Fruit fly (Drosophila melanogaster): ENCODE results near the gene smog.
A peak's percentile ranks its signal among the peaks of the same experiment; 100 is the strongest.

Gene smog

DNA sequence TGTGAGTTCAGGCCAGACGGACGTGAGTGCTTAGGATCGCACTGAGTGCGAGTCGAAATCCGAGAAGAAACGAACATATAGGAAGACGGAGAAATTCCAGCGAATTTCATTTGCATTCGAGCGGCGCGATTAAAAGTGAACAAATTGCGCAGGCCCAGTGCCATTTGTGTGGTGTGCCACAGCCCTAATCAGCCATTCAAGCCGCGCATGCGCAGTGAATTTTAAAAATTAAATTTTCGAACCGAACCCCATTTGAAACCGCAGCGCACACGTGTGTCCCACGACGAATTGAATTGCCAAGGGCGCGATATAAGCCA, 39.7 kb upstream of the smog start (continued):
- TF ChIP-seq chif (GFP tag; optimal IDR thresholded peaks at IDR 0.05) = no peak
- TF ChIP-seq CG2875 (GFP tag; optimal IDR thresholded peaks at IDR 0.05) = no peak
- TF ChIP-seq croc (GFP tag; conservative IDR thresholded peaks at IDR 0.05) = no peak
- no peak for TF ChIP-seq Bgb (GFP tag; IDR thresholded peaks at IDR 0.05; ENCODE audit: partially characterized antibody)
- 0 out of 3 replicates have a peak, but pooled peaks have one; percentile 2 for TF ChIP-seq z (GFP tag; IDR thresholded peaks at IDR 0.05)
- no peak for TF ChIP-seq CG4730 (GFP tag; IDR thresholded peaks at IDR 0.05)
- no peak for TF ChIP-seq gro (GFP tag; optimal IDR thresholded peaks at IDR 0.05)
- no peak for TF ChIP-seq br (optimal IDR thresholded peaks at IDR 0.05)
- TF ChIP-seq odd (GFP tag; optimal IDR thresholded peaks at IDR 0.05) = no peak
- TF ChIP-seq CG14860 (GFP tag; IDR thresholded peaks at IDR 0.05; ENCODE audit: partially characterized antibody) = no peak
- TF ChIP-seq h (optimal IDR thresholded peaks at IDR 0.05) = no peak
- TF ChIP-seq sr (GFP tag; IDR thresholded peaks at IDR 0.05) = 0 out of 3 replicates have a peak, but pooled peaks have one; percentile 3
- no peak for TF ChIP-seq CG6854 (GFP tag; optimal IDR thresholded peaks at IDR 0.05)
- TF ChIP-seq twi (tag; optimal IDR thresholded peaks at IDR 0.05) = no peak
- no peak for TF ChIP-seq crol (GFP tag; IDR thresholded peaks at IDR 0.05)
- TF ChIP-seq CG8924 (tag; optimal IDR thresholded peaks at IDR 0.05) = no peak
- TF ChIP-seq CG3995 (GFP tag; optimal IDR thresholded peaks at IDR 0.05) = no peak
- peak; percentile 58 for TF ChIP-seq Ets65A (GFP tag)
- no peak for TF ChIP-seq CG18011 (GFP tag; optimal IDR thresholded peaks at IDR 0.05)
- no peak for TF ChIP-seq gt (GFP tag; IDR thresholded peaks at IDR 0.05)
- TF ChIP-seq dimm (GFP tag; IDR thresholded peaks at IDR 0.05) = no peak
- TF ChIP-seq Sry-β (GFP tag; optimal IDR thresholded peaks at IDR 0.05) = no peak
- TF ChIP-seq psq (GFP tag; optimal IDR thresholded peaks at IDR 0.05) = no peak
- no peak for TF ChIP-seq PHDP (tag; optimal IDR thresholded peaks at IDR 0.05)
- no peak for TF ChIP-seq dmrt99B (tag; optimal IDR thresholded peaks at IDR 0.05)
- no peak for TF ChIP-seq CG8944 (GFP tag; optimal IDR thresholded peaks at IDR 0.05)
- TF ChIP-seq CG15269 (tag; optimal IDR thresholded peaks at IDR 0.05) = no peak
- no peak for TF ChIP-seq Jarid2 (GFP tag; optimal IDR thresholded peaks at IDR 0.05)
- no peak for TF ChIP-seq CG8359 (GFP tag; optimal IDR thresholded peaks at IDR 0.05; ENCODE audit: borderline replicate concordance)
- no peak for TF ChIP-seq CG11093 (GFP tag; IDR thresholded peaks at IDR 0.05)
- TF ChIP-seq ewg (GFP tag; optimal IDR thresholded peaks at IDR 0.05) = peak; percentile 38
- no peak for TF ChIP-seq nau (GFP tag; optimal IDR thresholded peaks at IDR 0.05)
- TF ChIP-seq CG18764 (GFP tag; optimal IDR thresholded peaks at IDR 0.05) = peak; percentile 48
- TF ChIP-seq CG31388 (GFP tag; optimal IDR thresholded peaks at IDR 0.05) = no peak
- TF ChIP-seq Atf6 (GFP tag; IDR thresholded peaks at IDR 0.05) = no peak
- no peak for TF ChIP-seq stc (GFP tag; IDR thresholded peaks at IDR 0.05)
- TF ChIP-seq CG3726 (GFP tag; IDR thresholded peaks at IDR 0.05) = no peak
- TF ChIP-seq pnt (GFP tag; optimal IDR thresholded peaks at IDR 0.05) = no peak
- no peak for TF ChIP-seq CG43689 (GFP tag; IDR thresholded peaks at IDR 0.05)
- no peak for TF ChIP-seq Fer3 (tag; optimal IDR thresholded peaks at IDR 0.05)
- no peak for TF ChIP-seq CG1024 (GFP tag; IDR thresholded peaks at IDR 0.05)
- TF ChIP-seq CG34422 (GFP tag; IDR thresholded peaks at IDR 0.05) = no peak
- TF ChIP-seq phol (tag; optimal IDR thresholded peaks at IDR 0.05) = no peak
- no peak for TF ChIP-seq zfh2 (GFP tag; optimal IDR thresholded peaks at IDR 0.05)
- no peak for TF ChIP-seq insv (GFP tag; optimal IDR thresholded peaks at IDR 0.05)
- peak; percentile 9 for TF ChIP-seq CG1233 (GFP tag; optimal IDR thresholded peaks at IDR 0.05)
- TF ChIP-seq CG12219 (GFP tag; optimal IDR thresholded peaks at IDR 0.05) = no peak
- no peak for TF ChIP-seq TFAM (GFP tag; optimal IDR thresholded peaks at IDR 0.05)
- no peak for TF ChIP-seq Pdp1 (GFP tag; optimal IDR thresholded peaks at IDR 0.05)
- no peak for TF ChIP-seq pros (GFP tag; optimal IDR thresholded peaks at IDR 0.05)
- no peak for TF ChIP-seq CG10274 (GFP tag; optimal IDR thresholded peaks at IDR 0.05)
- TF ChIP-seq CG1647 (GFP tag; optimal IDR thresholded peaks at IDR 0.05) = no peak
- TF ChIP-seq sens (GFP tag) = peak; percentile 40
